Worm (Caenorhabditis elegans) whole organism, L4 larva: ENCODE results near the gene ser-4.

ENCODE experiments used
- F10B5.3 ChIP-seq: sonication (generic microtip); optimal IDR thresholded peaks from 2 replicates; lab custom pipeline; 2016; ENCODE audit warnings: mild to moderate bottlenecking, missing genetic modification characterization, missing compliant biosample characterization
- F26F4.8 ChIP-seq: fragments of 200-800 bp; sonication (Bioruptor generic); conservative IDR thresholded peaks from 2 replicates; pipeline ENCODE4 v1.3.6; 2022; ENCODE audit warnings: missing genetic modification characterization, missing compliant biosample characterization
- F44E2.7 ChIP-seq: fragments of 200-800 bp; sonication (Bioruptor generic); IDR thresholded peaks from 2 replicates; pipeline ENCODE4 v2.1.2; 2022; ENCODE audit warnings: missing genetic modification characterization, missing compliant biosample characterization
- R02D3.7 ChIP-seq: fragments of 150-350 bp; sonication (generic microtip); optimal IDR thresholded peaks from 3 replicates; lab custom pipeline; 2014; ENCODE audit warnings: missing biosample characterization, missing genetic modification characterization
- T26A8.4 ChIP-seq: fragments of 200-800 bp; sonication (Bioruptor generic); IDR thresholded peaks from 2 replicates; pipeline ENCODE4 v1.3.6; 2022; ENCODE audit warnings: missing genetic modification characterization, missing compliant biosample characterization
- Y48G9A.11 ChIP-seq: fragments of 200-800 bp; sonication (Bioruptor generic); IDR thresholded peaks from 2 replicates; pipeline ENCODE4 v1.3.6; 2022; ENCODE audit warnings: missing genetic modification reagents, missing genetic modification characterization, missing compliant biosample characterization
- ZK337.2 ChIP-seq: fragments of 200-800 bp; sonication (Bioruptor generic); IDR thresholded peaks from 2 replicates; pipeline ENCODE4 v1.3.6; 2022; ENCODE audit warnings: missing genetic modification reagents, missing genetic modification characterization, missing compliant biosample characterization
- ZK546.5 ChIP-seq, 2 experiments: sonication (generic microtip); optimal IDR thresholded peaks; 2 replicates each; lab custom pipeline; 2017; ENCODE audit warnings: missing biosample characterization in 2 of 2, missing genetic modification characterization in 2 of 2
- ama-1 ChIP-seq: fragments of 150-350 bp; optimal IDR thresholded peaks from 2 replicates; lab custom pipeline; 2014; ENCODE audit warnings: inconsistent platforms, mixed read lengths
- arid-1 ChIP-seq: fragments of 200-800 bp; sonication (Bioruptor generic); conservative IDR thresholded peaks from 2 replicates; pipeline ENCODE4 v1.3.6; 2022; ENCODE audit warnings: missing genetic modification reagents, missing genetic modification characterization, missing compliant biosample characterization
- ceh-32 ChIP-seq: sonication (generic microtip); optimal IDR thresholded peaks from 2 replicates; lab custom pipeline; 2016; ENCODE audit warnings: mild to moderate bottlenecking, missing genetic modification characterization, missing compliant biosample characterization; ENCODE audit not compliant: poor library complexity
- ceh-62 ChIP-seq: sonication (generic microtip); optimal IDR thresholded peaks from 2 replicates; lab custom pipeline; 2017; ENCODE audit warnings: missing biosample characterization, missing genetic modification characterization
- ctbp-1 ChIP-seq: fragments of 200-800 bp; sonication (Bioruptor generic); IDR thresholded peaks from 2 replicates; pipeline ENCODE4 v1.3.6; 2022; ENCODE audit warnings: missing genetic modification reagents, missing genetic modification characterization, missing compliant biosample characterization
- daf-16 ChIP-seq, 3 experiments: sonication (generic microtip); optimal IDR thresholded peaks; 2 replicates each; lab custom pipeline; 2016 to 2017; ENCODE audit warnings: missing genetic modification characterization in 3 of 3, missing genetic modification reagents in 3 of 3, mild to moderate bottlenecking in 2 of 3, missing compliant biosample characterization in 2 of 3, missing biosample characterization in 1 of 3, moderate library complexity in 1 of 3
- dmd-6 ChIP-seq: fragments of 200-800 bp; sonication (Bioruptor generic); IDR thresholded peaks from 2 replicates; pipeline ENCODE4 v1.3.6; 2022; ENCODE audit warnings: missing genetic modification reagents, missing genetic modification characterization, missing compliant biosample characterization
- dmd-8 ChIP-seq: fragments of 200-800 bp; sonication (Bioruptor generic); IDR thresholded peaks from 2 replicates; pipeline ENCODE4 v1.3.6; 2022; ENCODE audit warnings: missing genetic modification characterization, missing compliant biosample characterization
- dmd-9 ChIP-seq: fragments of 200-800 bp; sonication (Bioruptor generic); IDR thresholded peaks from 2 replicates; pipeline ENCODE4 v1.3.6; 2022; ENCODE audit warnings: missing genetic modification reagents, missing genetic modification characterization, missing compliant biosample characterization
- egl-43 ChIP-seq: fragments of 200-800 bp; sonication (Bioruptor generic); IDR thresholded peaks from 2 replicates; pipeline ENCODE4 v1.3.6; 2022; ENCODE audit warnings: missing genetic modification reagents, missing genetic modification characterization, missing compliant biosample characterization
- fkh-10 ChIP-seq: fragments of 150-350 bp; optimal IDR thresholded peaks from 2 replicates; lab custom pipeline; 2014; ENCODE audit warnings: missing biosample characterization, missing genetic modification reagents, missing genetic modification characterization
- fos-1 ChIP-seq: fragments of 150-350 bp; optimal IDR thresholded peaks from 2 replicates; lab custom pipeline; 2014; ENCODE audit warnings: missing biosample characterization, missing genetic modification characterization
- gei-8 ChIP-seq: fragments of 200-800 bp; sonication (Bioruptor generic); optimal IDR thresholded peaks from 2 replicates; lab custom pipeline; 2018; ENCODE audit warnings: mild to moderate bottlenecking, missing genetic modification characterization, missing compliant biosample characterization
- hif-1 ChIP-seq, 2 experiments: sonication (generic microtip); optimal IDR thresholded peaks; 2 replicates each; lab custom pipeline; 2016 to 2017; ENCODE audit warnings: missing compliant biosample characterization in 2 of 2, missing genetic modification characterization in 2 of 2, missing genetic modification reagents in 2 of 2, missing genotype in 2 of 2, mild to moderate bottlenecking in 1 of 2
- lim-7 ChIP-seq: fragments of 200-800 bp; sonication (Bioruptor generic); IDR thresholded peaks from 2 replicates; pipeline ENCODE4 v1.3.6; 2022; ENCODE audit warnings: missing genetic modification characterization, missing compliant biosample characterization
- lin-13 ChIP-seq: fragments of 150-350 bp; optimal IDR thresholded peaks from 2 replicates; lab custom pipeline; 2014; ENCODE audit warnings: missing biosample characterization, missing genetic modification reagents, missing genetic modification characterization
- lin-15B ChIP-seq: fragments of 150-350 bp; sonication (generic microtip); optimal IDR thresholded peaks from 3 replicates; lab custom pipeline; 2014; ENCODE audit warnings: missing biosample characterization, missing genetic modification characterization
- lin-38 ChIP-seq: fragments of 200-800 bp; sonication (Bioruptor generic); IDR thresholded peaks from 2 replicates; pipeline ENCODE4 v1.3.6; 2022; ENCODE audit warnings: missing genetic modification reagents, missing genetic modification characterization, missing compliant biosample characterization
- lsy-2 ChIP-seq, 2 experiments: fragments of 150-350 bp in 1 of 2; sonication (generic microtip) in 1 of 2; optimal IDR thresholded peaks; 2 replicates each; lab custom pipeline; 2014 to 2017; ENCODE audit warnings: missing biosample characterization in 2 of 2, missing genetic modification characterization in 2 of 2
- madf-9 ChIP-seq: fragments of 200-800 bp; sonication (Bioruptor generic); conservative IDR thresholded peaks from 2 replicates; pipeline ENCODE4 v1.3.6; 2022; ENCODE audit warnings: missing genetic modification reagents, missing genetic modification characterization, missing compliant biosample characterization
- mes-2 ChIP-seq: sonication (generic microtip); optimal IDR thresholded peaks from 2 replicates; lab custom pipeline; 2016; ENCODE audit warnings: missing genotype, mild to moderate bottlenecking, missing genetic modification characterization, missing compliant biosample characterization; ENCODE audit not compliant: poor library complexity, severe bottlenecking
- mxl-2 ChIP-seq: fragments of 200-800 bp; sonication (Bioruptor generic); conservative IDR thresholded peaks from 2 replicates; pipeline ENCODE4 v1.3.6; 2022; ENCODE audit warnings: missing genetic modification reagents, missing genetic modification characterization, missing compliant biosample characterization
- nhr-102 ChIP-seq: sonication (generic microtip); optimal IDR thresholded peaks from 2 replicates; lab custom pipeline; 2016; ENCODE audit warnings: mild to moderate bottlenecking, missing genetic modification characterization, moderate library complexity, missing compliant biosample characterization
- nhr-111 ChIP-seq: fragments of 200-800 bp; sonication (Bioruptor generic); optimal IDR thresholded peaks from 2 replicates; lab custom pipeline; 2018; ENCODE audit warnings: mild to moderate bottlenecking, missing genetic modification characterization, missing compliant biosample characterization
- nhr-28 ChIP-seq: fragments of 150-350 bp; optimal IDR thresholded peaks from 2 replicates; lab custom pipeline; 2014; ENCODE audit warnings: missing biosample characterization, missing genetic modification characterization
- nhr-42 ChIP-seq: fragments of 200-800 bp; sonication (Bioruptor generic); IDR thresholded peaks from 2 replicates; pipeline ENCODE4 v1.3.6; 2022; ENCODE audit warnings: missing genetic modification characterization, missing compliant biosample characterization
- nhr-6 ChIP-seq: fragments of 150-350 bp; optimal IDR thresholded peaks from 2 replicates; lab custom pipeline; 2014; ENCODE audit warnings: missing biosample characterization, missing genetic modification characterization
- nhr-77 ChIP-seq: fragments of 150-350 bp; optimal IDR thresholded peaks from 2 replicates; lab custom pipeline; 2014; ENCODE audit warnings: missing biosample characterization, missing genetic modification characterization
- pha-4 ChIP-seq, 2 experiments: fragments of 150-350 bp in 1 of 2; fragments of 200-800 bp in 1 of 2; sonication (Bioruptor generic) in 1 of 2; IDR thresholded peaks in 1 of 2; optimal IDR thresholded peaks in 1 of 2; 2 replicates each; pipeline versions ENCODE4 v1.3.6 to Lab custom; 2014 to 2022; ENCODE audit warnings: missing genetic modification characterization in 2 of 2, missing genetic modification reagents in 2 of 2, missing biosample characterization in 1 of 2, missing compliant biosample characterization in 1 of 2
- saeg-2 ChIP-seq: fragments of 200-800 bp; sonication (Bioruptor generic); IDR thresholded peaks from 2 replicates; pipeline ENCODE4 v1.3.6; 2022; ENCODE audit warnings: missing genetic modification reagents, missing genetic modification characterization, missing compliant biosample characterization
- sdz-12 ChIP-seq: fragments of 200-800 bp; sonication (Bioruptor generic); optimal IDR thresholded peaks from 2 replicates; lab custom pipeline; 2018; ENCODE audit warnings: mild to moderate bottlenecking, missing genetic modification characterization, missing compliant biosample characterization
- set-16 ChIP-seq: fragments of 200-800 bp; sonication (Bioruptor generic); IDR thresholded peaks from 2 replicates; pipeline ENCODE4 v1.3.6; 2022; ENCODE audit warnings: missing genetic modification reagents, missing genetic modification characterization, missing compliant biosample characterization
- skn-1 ChIP-seq: fragments of 150-350 bp; optimal IDR thresholded peaks from 2 replicates; lab custom pipeline; 2014; ENCODE audit warnings: missing biosample characterization, missing genetic modification characterization
- spr-3 ChIP-seq: fragments of 200-800 bp; sonication (Bioruptor generic); optimal IDR thresholded peaks from 2 replicates; lab custom pipeline; 2018; ENCODE audit warnings: mild to moderate bottlenecking, missing genetic modification characterization, missing compliant biosample characterization
- vab-7 ChIP-seq: fragments of 200-800 bp; sonication (Bioruptor generic); IDR thresholded peaks from 2 replicates; pipeline ENCODE4 v1.3.6; 2022; ENCODE audit warnings: missing genetic modification reagents, missing genetic modification characterization, missing compliant biosample characterization
- zip-11 ChIP-seq: fragments of 200-800 bp; sonication (Bioruptor generic); IDR thresholded peaks from 2 replicates; pipeline ENCODE4 v1.3.6; 2022; ENCODE audit warnings: missing genetic modification characterization, missing compliant biosample characterization
- ztf-11 ChIP-seq: fragments of 150-350 bp; optimal IDR thresholded peaks from 2 replicates; lab custom pipeline; 2014; ENCODE audit warnings: missing biosample characterization, missing genetic modification characterization
- ztf-7 ChIP-seq: fragments of 150-350 bp; optimal IDR thresholded peaks from 2 replicates; lab custom pipeline; 2014; ENCODE audit warnings: missing biosample characterization, missing genetic modification characterization

ser-4 gene

ce11 chrIII:1744486-1744885 is 11.6 kb upstream of the ser-4 start:
- TF ChIP-seq lin-38: peak; percentile 61
- no peak for TF ChIP-seq zip-11
- TF ChIP-seq ctbp-1 (GFP tag; lab: Robert Waterston, UW): no peak
- no peak for TF ChIP-seq F10B5.3
- TF ChIP-seq arid-1 (GFP tag; lab: Robert Waterston, UW): no peak
- TF ChIP-seq nhr-28: no peak
- no peak for TF ChIP-seq F44E2.7
- TF ChIP-seq ama-1 (lab: Kevin White, UChicago): no peak
- peak in 1 of 2 experiments; percentile 31 for TF ChIP-seq daf-16 (GFP tag; optimal IDR thresholded peaks at IDR 0.05; lab: Kevin White, UChicago)
- no peak for TF ChIP-seq daf-16 (tag; optimal IDR thresholded peaks at IDR 0.05; lab: Kevin White, UChicago)
- no peak for TF ChIP-seq nhr-6 (tag; lab: Kevin White, UChicago)
- no peak for TF ChIP-seq mes-2 (tag; lab: Kevin White, UChicago)
- TF ChIP-seq gei-8 (GFP tag; lab: Kevin White, UChicago): no peak
- no peak for TF ChIP-seq nhr-42
- TF ChIP-seq lin-15B (tag; lab: Kevin White, UChicago): no peak
- no peak for TF ChIP-seq mxl-2 (GFP tag; lab: Robert Waterston, UW)
- no peak for TF ChIP-seq fkh-10 (GFP tag; lab: Kevin White, UChicago)
- TF ChIP-seq egl-43: peak; percentile 62; the same call in 1 of the 2 replicates
- TF ChIP-seq sdz-12 (GFP tag; lab: Kevin White, UChicago): no peak
- TF ChIP-seq set-16 (GFP tag; lab: Robert Waterston, UW): no peak
- TF ChIP-seq F26F4.8 (GFP tag; lab: Robert Waterston, UW): peak; percentile 67; the same call in 1 of the 2 replicates
- no peak for TF ChIP-seq R02D3.7 (tag; lab: Kevin White, UChicago)
- TF ChIP-seq ceh-62 (tag; lab: Kevin White, UChicago): no peak
- TF ChIP-seq dmd-9 (GFP tag; lab: Robert Waterston, UW): no peak
- TF ChIP-seq fos-1: no peak
- 0 out of 2 replicates have a peak, but pooled peaks have one; percentile 31 for TF ChIP-seq Y48G9A.11
- no peak for TF ChIP-seq madf-9 (GFP tag; lab: Robert Waterston, UW)
- no peak for TF ChIP-seq nhr-111 (GFP tag; lab: Kevin White, UChicago)
- no peak; the same call in 1 of the 2 replicates for TF ChIP-seq vab-7 (GFP tag; lab: Robert Waterston, UW)
- TF ChIP-seq nhr-77 (tag; lab: Kevin White, UChicago): no peak
- no peak for TF ChIP-seq spr-3 (GFP tag; lab: Kevin White, UChicago)
- no peak for TF ChIP-seq nhr-102
- TF ChIP-seq T26A8.4 (GFP tag; lab: Robert Waterston, UW): no peak
- 0 out of 2 replicates have a peak, but pooled peaks have one; percentile 43 for TF ChIP-seq dmd-8 (GFP tag; lab: Robert Waterston, UW)
- TF ChIP-seq saeg-2 (GFP tag; lab: Robert Waterston, UW): no peak
- no peak for TF ChIP-seq ceh-32 (tag; lab: Kevin White, UChicago)
- 0 out of 2 replicates have a peak, but pooled peaks have one; percentile 19 for TF ChIP-seq dmd-6 (GFP tag; lab: Robert Waterston, UW)
- TF ChIP-seq ztf-7 (tag; lab: Kevin White, UChicago): no peak
- no peak for TF ChIP-seq skn-1 (tag; lab: Kevin White, UChicago)
- no peak for TF ChIP-seq lsy-2 (tag; optimal IDR thresholded peaks at IDR 0.05; lab: Kevin White, UChicago)
- TF ChIP-seq ZK546.5 (tag; optimal IDR thresholded peaks at IDR 0.05; lab: Kevin White, UChicago): no peak
- TF ChIP-seq pha-4 (GFP tag; IDR thresholded peaks at IDR 0.05; lab: Robert Waterston, UW): 0 out of 2 replicates have a peak, but pooled peaks have one; percentile 24
- no peak for TF ChIP-seq pha-4 (tag; optimal IDR thresholded peaks at IDR 0.05; lab: Kevin White, UChicago)
- TF ChIP-seq hif-1 (tag; optimal IDR thresholded peaks at IDR 0.05; lab: Kevin White, UChicago): no peak
- peak; percentile 32 for TF ChIP-seq lin-13 (GFP tag; lab: Kevin White, UChicago)
- no peak for TF ChIP-seq ztf-11 (tag; lab: Kevin White, UChicago)
- no peak for TF ChIP-seq ZK337.2 (GFP tag; lab: Robert Waterston, UW)
- no peak; the same call in none of the 2 replicates for TF ChIP-seq lim-7
- TF ChIP-seq, all 104 proteins: peak for 9
